Worm (Caenorhabditis elegans) whole organism, L2 larva: Measurements from ENCODE around the gene tbc-12.

Experiments
- C34F6.9 ChIP-seq: fragments of 150-350 bp; optimal IDR thresholded peaks from 2 replicates; lab custom pipeline; 2014; ENCODE audit warnings: missing biosample characterization, missing genetic modification characterization
- F13H6.1 ChIP-seq: sonication (generic microtip); optimal IDR thresholded peaks from 2 replicates; lab custom pipeline; 2016; ENCODE audit warnings: missing genetic modification characterization, missing compliant biosample characterization
- R02D3.7 ChIP-seq: fragments of 150-350 bp; optimal IDR thresholded peaks from 2 replicates; lab custom pipeline; 2014; ENCODE audit warnings: missing biosample characterization, missing genetic modification characterization
- Y55F3AM.14 ChIP-seq: fragments of 200-800 bp; sonication (Bioruptor generic); optimal IDR thresholded peaks from 2 replicates; lab custom pipeline; 2018; ENCODE audit warnings: mild to moderate bottlenecking, missing genetic modification characterization, missing compliant biosample characterization
- ZK546.5 ChIP-seq: sonication (generic microtip); optimal IDR thresholded peaks from 2 replicates; lab custom pipeline; 2017; ENCODE audit warnings: missing biosample characterization, missing genetic modification characterization
- alr-1 ChIP-seq: fragments of 150-350 bp; optimal IDR thresholded peaks from 2 replicates; lab custom pipeline; 2014; ENCODE audit warnings: missing biosample characterization, missing genetic modification characterization
- aly-2 ChIP-seq: fragments of 150-350 bp; optimal IDR thresholded peaks from 2 replicates; lab custom pipeline; 2014; ENCODE audit warnings: missing biosample characterization, missing genetic modification characterization
- ama-1 ChIP-seq: fragments of 150-350 bp; optimal IDR thresholded peaks from 2 replicates; lab custom pipeline; 2018; ENCODE audit warnings: inconsistent platforms
- blmp-1 ChIP-seq: sonication (generic microtip); optimal IDR thresholded peaks from 2 replicates; lab custom pipeline; 2017; ENCODE audit warnings: missing genetic modification characterization, mild to moderate bottlenecking, missing compliant biosample characterization, antibody characterized with exemption, moderate library complexity; ENCODE audit not compliant: insufficient read depth
- ceh-16 ChIP-seq: fragments of 150-350 bp; optimal IDR thresholded peaks from 2 replicates; lab custom pipeline; 2014; ENCODE audit warnings: missing biosample characterization, missing genetic modification characterization
- ceh-82 ChIP-seq: fragments of 150-350 bp; optimal IDR thresholded peaks from 2 replicates; lab custom pipeline; 2014; ENCODE audit warnings: missing biosample characterization, missing genetic modification characterization
- crh-2 ChIP-seq: sonication (generic microtip); optimal IDR thresholded peaks from 2 replicates; lab custom pipeline; 2017; ENCODE audit warnings: missing biosample characterization, missing genetic modification characterization
- dmd-4 ChIP-seq: sonication (generic microtip); optimal IDR thresholded peaks from 2 replicates; lab custom pipeline; 2017; ENCODE audit warnings: missing biosample characterization, missing genetic modification characterization
- egl-27 ChIP-seq: sonication (generic microtip); optimal IDR thresholded peaks from 3 replicates; lab custom pipeline; 2017; ENCODE audit warnings: missing biosample characterization, missing genetic modification reagents, missing genetic modification characterization
- elt-1 ChIP-seq: fragments of 150-350 bp; optimal IDR thresholded peaks from 2 replicates; lab custom pipeline; 2014; ENCODE audit warnings: missing biosample characterization, missing genetic modification characterization
- elt-3 ChIP-seq: sonication (generic microtip); optimal IDR thresholded peaks from 2 replicates; lab custom pipeline; 2017; ENCODE audit warnings: missing biosample characterization, missing genetic modification characterization
- fos-1 ChIP-seq: fragments of 150-350 bp; optimal IDR thresholded peaks from 2 replicates; lab custom pipeline; 2014; ENCODE audit warnings: missing biosample characterization, missing genetic modification characterization
- gmeb-1 ChIP-seq: fragments of 150-350 bp; optimal IDR thresholded peaks from 2 replicates; lab custom pipeline; 2014; ENCODE audit warnings: missing biosample characterization, missing genetic modification characterization
- lin-11 ChIP-seq: fragments of 150-350 bp; sonication (generic microtip); optimal IDR thresholded peaks from 2 replicates; lab custom pipeline; 2014; ENCODE audit warnings: missing biosample characterization, missing genetic modification characterization, inconsistent platforms, mixed read lengths
- lin-13 ChIP-seq: fragments of 150-350 bp; optimal IDR thresholded peaks from 2 replicates; lab custom pipeline; 2014; ENCODE audit warnings: missing biosample characterization, missing genetic modification reagents, missing genetic modification characterization
- lin-39 ChIP-seq: fragments of 150-350 bp; optimal IDR thresholded peaks from 2 replicates; lab custom pipeline; 2014; ENCODE audit warnings: missing biosample characterization, missing genetic modification reagents, missing genetic modification characterization
- lsy-2 ChIP-seq, 2 experiments: fragments of 150-350 bp in 1 of 2; sonication (generic microtip) in 1 of 2; optimal IDR thresholded peaks; 2 replicates each; lab custom pipeline; 2014 to 2017; ENCODE audit warnings: missing biosample characterization in 2 of 2, missing genetic modification characterization in 2 of 2
- mab-5 ChIP-seq: fragments of 150-350 bp; optimal IDR thresholded peaks from 2 replicates; lab custom pipeline; 2014; ENCODE audit warnings: missing biosample characterization, missing genetic modification characterization
- mbf-1 ChIP-seq: sonication (generic microtip); optimal IDR thresholded peaks from 2 replicates; lab custom pipeline; 2017; ENCODE audit warnings: missing biosample characterization, missing genetic modification characterization
- mdl-1 ChIP-seq, 2 experiments: fragments of 150-350 bp in 1 of 2; sonication (generic microtip) in 1 of 2; optimal IDR thresholded peaks; 2 replicates each; lab custom pipeline; 2017; ENCODE audit warnings: missing biosample characterization in 2 of 2, missing genetic modification characterization in 2 of 2
- nhr-10 ChIP-seq: sonication (generic microtip); optimal IDR thresholded peaks from 2 replicates; lab custom pipeline; 2017; ENCODE audit warnings: missing biosample characterization, missing genetic modification characterization
- nhr-11 ChIP-seq: fragments of 150-350 bp; optimal IDR thresholded peaks from 2 replicates; lab custom pipeline; 2014; ENCODE audit warnings: missing biosample characterization, missing genetic modification characterization
- nhr-12 ChIP-seq: fragments of 150-350 bp; optimal IDR thresholded peaks from 2 replicates; lab custom pipeline; 2014; ENCODE audit warnings: missing biosample characterization, missing genetic modification characterization
- nhr-129 ChIP-seq: fragments of 150-350 bp; optimal IDR thresholded peaks from 2 replicates; lab custom pipeline; 2014; ENCODE audit warnings: missing biosample characterization, missing genetic modification characterization
- nhr-21 ChIP-seq: fragments of 150-350 bp; optimal IDR thresholded peaks from 2 replicates; lab custom pipeline; 2014; ENCODE audit warnings: missing biosample characterization, missing genetic modification characterization
- nhr-23 ChIP-seq: fragments of 150-350 bp; optimal IDR thresholded peaks from 2 replicates; lab custom pipeline; 2014; ENCODE audit warnings: missing biosample characterization, missing genetic modification reagents, missing genetic modification characterization
- nhr-237 ChIP-seq: fragments of 150-350 bp; optimal IDR thresholded peaks from 2 replicates; lab custom pipeline; 2014; ENCODE audit warnings: missing biosample characterization, missing genetic modification characterization
- nhr-25 ChIP-seq: fragments of 150-350 bp; sonication (generic microtip); optimal IDR thresholded peaks from 3 replicates; lab custom pipeline; 2014; ENCODE audit warnings: missing biosample characterization, missing genetic modification characterization
- nhr-6 ChIP-seq: fragments of 150-350 bp; optimal IDR thresholded peaks from 2 replicates; lab custom pipeline; 2014; ENCODE audit warnings: missing biosample characterization, missing genetic modification characterization
- nhr-77 ChIP-seq: fragments of 150-350 bp; optimal IDR thresholded peaks from 2 replicates; lab custom pipeline; 2014; ENCODE audit warnings: missing biosample characterization, missing genetic modification characterization
- peb-1 ChIP-seq: fragments of 150-350 bp; optimal IDR thresholded peaks from 2 replicates; lab custom pipeline; 2014; ENCODE audit warnings: missing biosample characterization, missing genetic modification characterization
- sem-4 ChIP-seq: fragments of 150-350 bp; optimal IDR thresholded peaks from 2 replicates; lab custom pipeline; 2014; ENCODE audit warnings: missing biosample characterization, missing genetic modification reagents, missing genetic modification characterization
- skn-1 ChIP-seq: sonication (generic microtip); optimal IDR thresholded peaks from 2 replicates; lab custom pipeline; 2017; ENCODE audit warnings: missing biosample characterization, missing genetic modification characterization
- sma-3 ChIP-seq: sonication (generic microtip); optimal IDR thresholded peaks from 2 replicates; lab custom pipeline; 2016; ENCODE audit warnings: missing genetic modification reagents, missing genetic modification characterization, missing compliant biosample characterization
- sma-9 ChIP-seq, 2 experiments: fragments of 150-350 bp in 1 of 2; sonication (generic microtip) in 1 of 2; optimal IDR thresholded peaks; 2 replicates each; lab custom pipeline; 2014 to 2016; ENCODE audit warnings: missing genetic modification characterization in 2 of 2, mild to moderate bottlenecking in 1 of 2, missing biosample characterization in 1 of 2, missing compliant biosample characterization in 1 of 2, missing genetic modification reagents in 1 of 2, moderate library complexity in 1 of 2
- snpc-4 ChIP-seq: fragments of 150-350 bp; optimal IDR thresholded peaks from 2 replicates; lab custom pipeline; 2014; ENCODE audit warnings: missing biosample characterization, missing genetic modification characterization
- unc-39 ChIP-seq: fragments of 150-350 bp; optimal IDR thresholded peaks from 2 replicates; lab custom pipeline; 2014; ENCODE audit warnings: missing biosample characterization, missing genetic modification characterization
- unc-55 ChIP-seq: fragments of 150-350 bp; sonication (generic microtip); optimal IDR thresholded peaks from 3 replicates; lab custom pipeline; 2014; ENCODE audit warnings: missing biosample characterization, missing genetic modification reagents, missing genetic modification characterization
- unc-62 ChIP-seq: fragments of 150-350 bp; optimal IDR thresholded peaks from 2 replicates; lab custom pipeline; 2014; ENCODE audit warnings: missing biosample characterization, missing genetic modification reagents, missing genetic modification characterization
- zag-1 ChIP-seq: fragments of 150-350 bp; optimal IDR thresholded peaks from 2 replicates; lab custom pipeline; 2014; ENCODE audit warnings: missing biosample characterization, missing genetic modification characterization
- ztf-1 ChIP-seq: fragments of 200-800 bp; sonication (Bioruptor generic); conservative IDR thresholded peaks from 2 replicates; pipeline ENCODE4 v1.3.6; 2022; ENCODE audit warnings: missing genetic modification characterization, missing compliant biosample characterization
- ztf-11 ChIP-seq: sonication (generic microtip); optimal IDR thresholded peaks from 2 replicates; lab custom pipeline; 2017; ENCODE audit warnings: missing biosample characterization, missing genetic modification characterization
- ztf-4 ChIP-seq: fragments of 150-350 bp; optimal IDR thresholded peaks from 2 replicates; lab custom pipeline; 2014; ENCODE audit warnings: missing biosample characterization, missing genetic modification characterization

The tbc-12 gene

ce11 chrX:2553433-2553860 is 21.2 kb upstream of the tbc-12 start:
- TF ChIP-seq fos-1 (tag; lab: Kevin White, UChicago): peak; percentile 71
- TF ChIP-seq aly-2 (tag; lab: Kevin White, UChicago): no peak
- TF ChIP-seq mdl-1 (tag; optimal IDR thresholded peaks at IDR 0.05; lab: Kevin White, UChicago): peak in 1 of 2 experiments; percentile 50
- no peak for TF ChIP-seq elt-1 (tag; lab: Kevin White, UChicago)
- no peak for TF ChIP-seq nhr-12
- no peak for TF ChIP-seq nhr-77 (tag; lab: Kevin White, UChicago)
- TF ChIP-seq alr-1 (tag; lab: Kevin White, UChicago): no peak
- no peak for TF ChIP-seq R02D3.7
- peak; percentile 58 for TF ChIP-seq sma-9 (GFP tag; optimal IDR thresholded peaks at IDR 0.05; lab: Kevin White, UChicago)
- TF ChIP-seq sma-9 (tag; optimal IDR thresholded peaks at IDR 0.05; lab: Kevin White, UChicago): no peak
- peak; percentile 56 for TF ChIP-seq Y55F3AM.14 (GFP tag; lab: Kevin White, UChicago)
- no peak for TF ChIP-seq skn-1 (tag; lab: Kevin White, UChicago)
- TF ChIP-seq lin-39 (tag; lab: Kevin White, UChicago): no peak
- TF ChIP-seq mab-5 (tag; lab: Kevin White, UChicago): peak; percentile 11
- TF ChIP-seq ceh-16 (tag; lab: Kevin White, UChicago): no peak
- TF ChIP-seq ZK546.5 (tag; lab: Kevin White, UChicago): no peak
- TF ChIP-seq sem-4 (tag; lab: Kevin White, UChicago): peak; percentile 67
- TF ChIP-seq ceh-82 (tag; lab: Kevin White, UChicago): no peak
- TF ChIP-seq F13H6.1 (tag; lab: Kevin White, UChicago): peak; percentile 63
- TF ChIP-seq peb-1: no peak
- peak; percentile 70 for TF ChIP-seq crh-2 (tag; lab: Kevin White, UChicago)
- no peak for TF ChIP-seq nhr-23
- peak; percentile 13 for TF ChIP-seq nhr-6 (tag; lab: Kevin White, UChicago)
- TF ChIP-seq ztf-4 (tag; lab: Kevin White, UChicago): peak; percentile 13
- TF ChIP-seq mbf-1 (tag; lab: Kevin White, UChicago): no peak
- TF ChIP-seq nhr-237 (tag; lab: Kevin White, UChicago): no peak
- peak; percentile 73 for TF ChIP-seq nhr-21 (tag; lab: Kevin White, UChicago)
- TF ChIP-seq snpc-4 (tag; lab: Kevin White, UChicago): no peak
- peak; percentile 58 for TF ChIP-seq lin-13 (GFP tag; lab: Kevin White, UChicago)
- TF ChIP-seq ztf-11: no peak
- TF ChIP-seq nhr-11: peak; percentile 56
- no peak for TF ChIP-seq zag-1 (tag; lab: Kevin White, UChicago)
- TF ChIP-seq unc-55 (GFP tag; lab: Kevin White, UChicago): peak; percentile 80
- TF ChIP-seq ztf-1 (GFP tag; lab: Robert Waterston, UW): no peak
- TF ChIP-seq lin-11 (tag; lab: Kevin White, UChicago): no peak
- peak; percentile 55 for TF ChIP-seq sma-3 (GFP tag; lab: Kevin White, UChicago)
- peak; percentile 53 to 67 for TF ChIP-seq lsy-2 (tag; optimal IDR thresholded peaks at IDR 0.05; lab: Kevin White, UChicago)
- no peak for TF ChIP-seq ama-1
- TF ChIP-seq gmeb-1 (tag; lab: Kevin White, UChicago): peak; percentile 37
- TF ChIP-seq elt-3: no peak
- TF ChIP-seq nhr-129: peak; percentile 56
- peak; percentile 70 for TF ChIP-seq egl-27
- no peak for TF ChIP-seq nhr-10
- TF ChIP-seq dmd-4: no peak
- no peak for TF ChIP-seq unc-62
- TF ChIP-seq blmp-1: peak; percentile 57
- TF ChIP-seq nhr-25 (tag; lab: Kevin White, UChicago): peak; percentile 64
- TF ChIP-seq C34F6.9: peak; percentile 63
- no peak for TF ChIP-seq unc-39
